Worm (Caenorhabditis elegans) whole organism, L1 larva: ENCODE data around the gene nas-21.

Experiments used
- ceh-88 ChIP-seq: fragments of 200-800 bp; sonication (Bioruptor generic); IDR thresholded peaks from 2 replicates; pipeline ENCODE4 v1.3.6; 2022; ENCODE audit warnings: missing genetic modification characterization, missing compliant biosample characterization
- ces-1 ChIP-seq: fragments of 150-350 bp; optimal IDR thresholded peaks from 2 replicates; lab custom pipeline; 2014; ENCODE audit warnings: missing biosample characterization, missing genetic modification reagents, missing genetic modification characterization
- egl-27 ChIP-seq, 2 experiments: fragments of 150-350 bp in 1 of 2; sonication (generic microtip); optimal IDR thresholded peaks; 3 replicates each; lab custom pipeline; 2017 to 2018; ENCODE audit warnings: missing biosample characterization in 2 of 2, missing genetic modification characterization in 2 of 2, missing genetic modification reagents in 2 of 2
- fkh-10 ChIP-seq: sonication (generic microtip); optimal IDR thresholded peaks from 2 replicates; lab custom pipeline; 2017; ENCODE audit warnings: missing biosample characterization, missing genetic modification reagents, missing genetic modification characterization
- fos-1 ChIP-seq: fragments of 150-350 bp; optimal IDR thresholded peaks from 2 replicates; lab custom pipeline; 2014; ENCODE audit warnings: missing biosample characterization, missing genetic modification characterization
- lsy-2 ChIP-seq, 2 experiments: fragments of 150-350 bp; optimal IDR thresholded peaks; 2 replicates each; lab custom pipeline; 2014; ENCODE audit warnings: missing biosample characterization in 2 of 2, missing genetic modification characterization in 2 of 2
- nhr-11 ChIP-seq: fragments of 150-350 bp; optimal IDR thresholded peaks from 2 replicates; lab custom pipeline; 2014; ENCODE audit warnings: missing biosample characterization, missing genetic modification characterization
- nhr-12 ChIP-seq: sonication (generic microtip); optimal IDR thresholded peaks from 2 replicates; lab custom pipeline; 2017; ENCODE audit warnings: missing biosample characterization, missing genetic modification characterization
- nhr-20 ChIP-seq: sonication (generic microtip); optimal IDR thresholded peaks from 2 replicates; lab custom pipeline; 2016; ENCODE audit warnings: mild to moderate bottlenecking, missing genetic modification characterization, missing compliant biosample characterization
- pqm-1 ChIP-seq: sonication (generic microtip); optimal IDR thresholded peaks from 3 replicates; lab custom pipeline; 2017; ENCODE audit warnings: missing biosample characterization, missing genetic modification characterization
- skn-1 ChIP-seq: fragments of 150-350 bp; optimal IDR thresholded peaks from 2 replicates; lab custom pipeline; 2014; ENCODE audit warnings: missing biosample characterization, missing genetic modification characterization
- snpc-4 ChIP-seq: fragments of 150-350 bp; optimal IDR thresholded peaks from 2 replicates; lab custom pipeline; 2014; ENCODE audit warnings: missing biosample characterization, missing genetic modification characterization
- unc-62 ChIP-seq: fragments of 150-350 bp; optimal IDR thresholded peaks from 2 replicates; lab custom pipeline; 2014; ENCODE audit warnings: missing biosample characterization, missing genetic modification reagents, missing genetic modification characterization
- ztf-4 ChIP-seq: fragments of 150-350 bp; optimal IDR thresholded peaks from 2 replicates; lab custom pipeline; 2014; ENCODE audit warnings: missing biosample characterization, missing genetic modification characterization

- TF ChIP-seq snpc-4 (tag; lab: Kevin White, UChicago) (no peak), skn-1 (tag; lab: Kevin White, UChicago) (no peak), ces-1 (no peak), ztf-4 (no peak), egl-27 (tag; optimal IDR thresholded peaks at IDR 0.05; lab: Kevin White, UChicago) (no peak), unc-62 (GFP tag; lab: Kevin White, UChicago) (no peak), nhr-20 (no peak), ceh-88 (GFP tag; lab: Robert Waterston, UW) (no peak), lsy-2 (tag; optimal IDR thresholded peaks at IDR 0.05; lab: Kevin White, UChicago) (peak in 1 of 2 experiments; percentile 24), fkh-10 (no peak), pqm-1 (tag; lab: Kevin White, UChicago) (no peak), nhr-11 (tag; lab: Kevin White, UChicago) (no peak), fos-1 (tag; lab: Kevin White, UChicago) (no peak), nhr-12 (tag; lab: Kevin White, UChicago) (no peak)
Observed at ce11 chrV:11503081-11503751, 30.9 kb downstream of the nas-21 start, which contains the start of gene C55A6.12.
